Worm (Caenorhabditis elegans) whole organism, L4 larva: ENCODE data around the gene B0416.7.

Experiments used
- D1046.2 ChIP-seq: fragments of 200-800 bp; sonication (Bioruptor generic); IDR thresholded peaks from 2 replicates; pipeline ENCODE4 v1.3.6; 2022; ENCODE audit warnings: missing genetic modification characterization, missing compliant biosample characterization
- F37D6.2 ChIP-seq: sonication (generic microtip); optimal IDR thresholded peaks from 2 replicates; lab custom pipeline; 2016; ENCODE audit warnings: mild to moderate bottlenecking, missing genetic modification characterization, missing compliant biosample characterization
- F49E8.2 ChIP-seq: sonication (generic microtip); optimal IDR thresholded peaks from 2 replicates; lab custom pipeline; 2016; ENCODE audit warnings: missing compliant biosample characterization, mild to moderate bottlenecking, missing genetic modification characterization, borderline replicate concordance
- aha-1 ChIP-seq: fragments of 150-350 bp; peaks from one replicate; lab custom pipeline; 2014; ENCODE audit warnings: missing biosample characterization, missing genetic modification characterization
- ama-1 ChIP-seq: fragments of 150-350 bp; optimal IDR thresholded peaks from 2 replicates; lab custom pipeline; 2014; ENCODE audit warnings: inconsistent platforms, mixed read lengths
- arid-1 ChIP-seq: fragments of 200-800 bp; sonication (Bioruptor generic); conservative IDR thresholded peaks from 2 replicates; pipeline ENCODE4 v1.3.6; 2022; ENCODE audit warnings: missing genetic modification reagents, missing genetic modification characterization, missing compliant biosample characterization
- ceh-20 ChIP-seq: fragments of 200-800 bp; sonication (Bioruptor generic); IDR thresholded peaks from 2 replicates; pipeline ENCODE4 v1.3.6; 2022; ENCODE audit warnings: missing genetic modification reagents, missing genetic modification characterization, missing compliant biosample characterization
- ceh-28 ChIP-seq: fragments of 150-350 bp; optimal IDR thresholded peaks from 2 replicates; lab custom pipeline; 2014; ENCODE audit warnings: missing biosample characterization, missing genetic modification reagents, missing genetic modification characterization
- ceh-62 ChIP-seq: sonication (generic microtip); optimal IDR thresholded peaks from 2 replicates; lab custom pipeline; 2017; ENCODE audit warnings: missing biosample characterization, missing genetic modification characterization
- ceh-82 ChIP-seq: sonication (generic microtip); optimal IDR thresholded peaks from 2 replicates; lab custom pipeline; 2017; ENCODE audit warnings: missing biosample characterization, missing genetic modification characterization
- daf-12 ChIP-seq: fragments of 150-350 bp; optimal IDR thresholded peaks from 2 replicates; lab custom pipeline; 2014; ENCODE audit warnings: missing biosample characterization, missing genetic modification reagents, missing genetic modification characterization
- daf-16 ChIP-seq, 3 experiments: sonication (generic microtip); optimal IDR thresholded peaks; 2 replicates each; lab custom pipeline; 2016 to 2017; ENCODE audit warnings: missing genetic modification characterization in 3 of 3, missing genetic modification reagents in 3 of 3, mild to moderate bottlenecking in 2 of 3, missing compliant biosample characterization in 2 of 3, missing biosample characterization in 1 of 3, moderate library complexity in 1 of 3
- daf-19 ChIP-seq: fragments of 200-800 bp; sonication (Bioruptor generic); conservative IDR thresholded peaks from 2 replicates; pipeline ENCODE4 v1.3.6; 2022; ENCODE audit warnings: missing genetic modification characterization, missing compliant biosample characterization
- dmd-6 ChIP-seq: fragments of 200-800 bp; sonication (Bioruptor generic); IDR thresholded peaks from 2 replicates; pipeline ENCODE4 v1.3.6; 2022; ENCODE audit warnings: missing genetic modification reagents, missing genetic modification characterization, missing compliant biosample characterization
- dmd-8 ChIP-seq: fragments of 200-800 bp; sonication (Bioruptor generic); IDR thresholded peaks from 2 replicates; pipeline ENCODE4 v1.3.6; 2022; ENCODE audit warnings: missing genetic modification characterization, missing compliant biosample characterization
- egl-27 ChIP-seq: sonication (generic microtip); optimal IDR thresholded peaks from 3 replicates; lab custom pipeline; 2017; ENCODE audit warnings: missing biosample characterization, missing genetic modification reagents, missing genetic modification characterization
- fkh-10 ChIP-seq: fragments of 150-350 bp; optimal IDR thresholded peaks from 2 replicates; lab custom pipeline; 2014; ENCODE audit warnings: missing biosample characterization, missing genetic modification reagents, missing genetic modification characterization
- fos-1 ChIP-seq: fragments of 150-350 bp; optimal IDR thresholded peaks from 2 replicates; lab custom pipeline; 2014; ENCODE audit warnings: missing biosample characterization, missing genetic modification characterization
- hlh-30 ChIP-seq: sonication (generic microtip); optimal IDR thresholded peaks from 2 replicates; lab custom pipeline; 2017; ENCODE audit warnings: antibody characterized with exemption, mild to moderate bottlenecking, missing genetic modification characterization, missing compliant biosample characterization; ENCODE audit not compliant: insufficient read depth
- hmg-1.1 ChIP-seq: fragments of 200-800 bp; sonication (Bioruptor generic); IDR thresholded peaks from 2 replicates; pipeline ENCODE4 v1.3.6; 2022; ENCODE audit warnings: missing genetic modification reagents, missing genetic modification characterization, missing compliant biosample characterization
- lim-7 ChIP-seq: fragments of 200-800 bp; sonication (Bioruptor generic); IDR thresholded peaks from 2 replicates; pipeline ENCODE4 v1.3.6; 2022; ENCODE audit warnings: missing genetic modification characterization, missing compliant biosample characterization
- lin-1 ChIP-seq: fragments of 200-800 bp; sonication (Bioruptor generic); IDR thresholded peaks from 2 replicates; pipeline ENCODE4 v1.3.6; 2022; ENCODE audit warnings: missing genetic modification reagents, missing genetic modification characterization, missing compliant biosample characterization
- lin-15B ChIP-seq: fragments of 150-350 bp; sonication (generic microtip); optimal IDR thresholded peaks from 3 replicates; lab custom pipeline; 2014; ENCODE audit warnings: missing biosample characterization, missing genetic modification characterization
- lin-29 ChIP-seq: fragments of 200-800 bp; sonication (Bioruptor generic); IDR thresholded peaks from 2 replicates; pipeline ENCODE4 v1.3.6; 2022; ENCODE audit warnings: missing genetic modification reagents, missing genetic modification characterization, missing compliant biosample characterization
- madf-5 ChIP-seq, 2 experiments: fragments of 200-800 bp; sonication (Bioruptor generic); IDR thresholded peaks; 2 replicates each; pipeline ENCODE4 v1.3.6; 2022; ENCODE audit warnings: missing compliant biosample characterization in 2 of 2, missing genetic modification characterization in 2 of 2
- mdl-1 ChIP-seq, 2 experiments: fragments of 150-350 bp in 1 of 2; sonication (generic microtip) in 1 of 2; optimal IDR thresholded peaks; 2 replicates each; lab custom pipeline; 2014 to 2017; ENCODE audit warnings: missing biosample characterization in 2 of 2, missing genetic modification characterization in 2 of 2
- mdt-29 ChIP-seq: fragments of 200-800 bp; sonication (Bioruptor generic); IDR thresholded peaks from 2 replicates; pipeline ENCODE4 v1.3.6; 2022; ENCODE audit warnings: missing genetic modification reagents, missing genetic modification characterization, missing compliant biosample characterization
- mep-1 ChIP-seq: fragments of 150-350 bp; sonication (generic microtip); optimal IDR thresholded peaks from 3 replicates; lab custom pipeline; 2014; ENCODE audit warnings: missing biosample characterization, missing genetic modification characterization
- mxl-2 ChIP-seq: fragments of 200-800 bp; sonication (Bioruptor generic); conservative IDR thresholded peaks from 2 replicates; pipeline ENCODE4 v1.3.6; 2022; ENCODE audit warnings: missing genetic modification reagents, missing genetic modification characterization, missing compliant biosample characterization
- mxl-3 ChIP-seq: fragments of 200-800 bp; sonication (Bioruptor generic); optimal IDR thresholded peaks from 2 replicates; lab custom pipeline; 2018; ENCODE audit warnings: mild to moderate bottlenecking, missing genetic modification characterization, missing compliant biosample characterization
- nhr-11 ChIP-seq: fragments of 150-350 bp; optimal IDR thresholded peaks from 2 replicates; lab custom pipeline; 2014; ENCODE audit warnings: missing biosample characterization, missing genetic modification characterization
- nhr-25 ChIP-seq: sonication (generic microtip); optimal IDR thresholded peaks from 2 replicates; lab custom pipeline; 2017; ENCODE audit warnings: missing genetic modification characterization, mild to moderate bottlenecking, missing compliant biosample characterization, antibody characterized with exemption, moderate library complexity, borderline replicate concordance; ENCODE audit not compliant: insufficient read depth
- nhr-28 ChIP-seq: fragments of 150-350 bp; optimal IDR thresholded peaks from 2 replicates; lab custom pipeline; 2014; ENCODE audit warnings: missing biosample characterization, missing genetic modification characterization
- nhr-41 ChIP-seq: fragments of 200-800 bp; sonication (Bioruptor generic); IDR thresholded peaks from 2 replicates; pipeline ENCODE4 v1.3.6; 2022; ENCODE audit warnings: missing genetic modification reagents, missing genetic modification characterization, missing compliant biosample characterization
- nhr-48 ChIP-seq: sonication (generic microtip); optimal IDR thresholded peaks from 2 replicates; lab custom pipeline; 2016; ENCODE audit warnings: mild to moderate bottlenecking, missing genetic modification characterization, missing compliant biosample characterization
- nhr-76 ChIP-seq: fragments of 150-350 bp; optimal IDR thresholded peaks from 2 replicates; lab custom pipeline; 2014; ENCODE audit warnings: missing biosample characterization, missing genetic modification characterization
- nhr-77 ChIP-seq: fragments of 150-350 bp; optimal IDR thresholded peaks from 2 replicates; lab custom pipeline; 2014; ENCODE audit warnings: missing biosample characterization, missing genetic modification characterization
- php-3 ChIP-seq: fragments of 200-800 bp; sonication (Bioruptor generic); IDR thresholded peaks from 2 replicates; pipeline ENCODE4 v1.3.6; 2022; ENCODE audit warnings: missing genetic modification reagents, missing genetic modification characterization, missing compliant biosample characterization
- snpc-1.2 ChIP-seq: fragments of 200-800 bp; sonication (Bioruptor generic); IDR thresholded peaks from 2 replicates; pipeline ENCODE4 v1.3.6; 2022; ENCODE audit warnings: missing genetic modification reagents, missing genetic modification characterization, missing compliant biosample characterization
- snpc-4 ChIP-seq: fragments of 150-350 bp; optimal IDR thresholded peaks from 2 replicates; lab custom pipeline; 2014; ENCODE audit warnings: missing biosample characterization, missing genetic modification characterization
- spr-1 ChIP-seq: sonication (generic microtip); optimal IDR thresholded peaks from 2 replicates; lab custom pipeline; 2016; ENCODE audit warnings: mild to moderate bottlenecking, missing genetic modification characterization, missing compliant biosample characterization
- tag-97 ChIP-seq: fragments of 200-800 bp; sonication (Bioruptor generic); IDR thresholded peaks from 2 replicates; pipeline ENCODE4 v1.3.6; 2022; ENCODE audit warnings: missing genetic modification characterization, missing compliant biosample characterization
- tra-1 ChIP-seq: fragments of 200-800 bp; sonication (Bioruptor generic); IDR thresholded peaks from 2 replicates; pipeline ENCODE4 v1.3.6; 2022; ENCODE audit warnings: missing genetic modification reagents, missing genetic modification characterization, missing compliant biosample characterization
- vab-7 ChIP-seq: fragments of 200-800 bp; sonication (Bioruptor generic); IDR thresholded peaks from 2 replicates; pipeline ENCODE4 v1.3.6; 2022; ENCODE audit warnings: missing genetic modification reagents, missing genetic modification characterization, missing compliant biosample characterization
- zag-1 ChIP-seq: fragments of 150-350 bp; optimal IDR thresholded peaks from 2 replicates; lab custom pipeline; 2014; ENCODE audit warnings: missing biosample characterization, missing genetic modification characterization
- ztf-11 ChIP-seq: fragments of 150-350 bp; optimal IDR thresholded peaks from 2 replicates; lab custom pipeline; 2014; ENCODE audit warnings: missing biosample characterization, missing genetic modification characterization
- ztf-7 ChIP-seq: fragments of 150-350 bp; optimal IDR thresholded peaks from 2 replicates; lab custom pipeline; 2014; ENCODE audit warnings: missing biosample characterization, missing genetic modification characterization

The B0416.7 gene

DNA sequence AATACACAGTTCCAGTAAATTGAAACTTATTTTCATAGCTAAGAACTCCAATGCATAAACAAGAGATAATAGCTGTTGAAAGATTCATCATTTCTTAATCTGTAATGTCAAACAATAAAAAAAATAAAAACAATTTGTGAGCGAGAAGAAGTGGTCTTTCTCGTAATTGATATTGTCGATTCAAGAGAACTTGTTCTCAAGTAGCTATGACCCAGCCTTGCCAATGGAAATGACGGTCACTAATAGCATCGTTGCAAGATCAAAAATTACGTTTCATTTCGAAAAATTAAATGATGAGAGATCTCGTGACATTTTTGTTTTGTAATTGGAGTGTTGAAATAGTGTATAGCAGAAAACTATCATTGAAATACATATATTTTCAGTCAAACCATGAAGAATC is at the start of gene B0416.7:
Gene B0416.7 (minus strand): TSS at position 101 of the 400 bp plus-strand sequence.
- TF ChIP-seq ceh-28 (tag; lab: Kevin White, UChicago) = no peak
- peak; percentile 13 for TF ChIP-seq hlh-30 (tag; lab: Kevin White, UChicago)
- no peak for TF ChIP-seq ztf-7 (tag; lab: Kevin White, UChicago)
- TF ChIP-seq dmd-6 = no peak
- no peak for TF ChIP-seq php-3 (GFP tag; lab: Robert Waterston, UW)
- TF ChIP-seq D1046.2 (GFP tag; lab: Robert Waterston, UW) = no peak
- no peak for TF ChIP-seq nhr-11 (tag; lab: Kevin White, UChicago)

DNA sequence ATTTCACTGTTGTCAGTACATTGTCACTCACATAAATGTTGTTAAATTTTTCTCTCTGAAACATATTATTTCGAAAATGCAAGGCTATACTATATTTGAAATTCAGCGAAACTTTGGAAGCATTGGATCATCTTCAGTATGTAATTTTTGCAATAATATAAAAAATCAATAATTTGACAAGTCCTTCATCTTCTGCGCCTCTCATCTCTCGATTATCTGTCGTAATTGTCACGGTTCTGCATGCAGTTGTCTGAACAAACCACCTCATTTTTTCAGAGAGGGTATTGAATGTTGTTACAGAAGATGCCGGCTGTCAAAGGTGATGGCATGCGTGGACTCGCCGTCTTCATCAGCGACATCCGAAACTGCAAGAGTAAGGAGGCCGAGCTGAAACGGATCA is 40.6 kb upstream of the B0416.7 start, which contains the start of gene apa-2:
Gene apa-2 (plus strand): TSS at position 301 of the 400 bp plus-strand sequence.
- TF ChIP-seq tra-1 (GFP tag; lab: Robert Waterston, UW) (no peak), aha-1 (tag; lab: Kevin White, UChicago) (no peak), php-3 (GFP tag; lab: Robert Waterston, UW) (no peak), daf-12 (tag; lab: Kevin White, UChicago) (no peak), spr-1 (tag; lab: Kevin White, UChicago) (no peak), ceh-20 (no peak), daf-16 (GFP tag; optimal IDR thresholded peaks at IDR 0.05; lab: Kevin White, UChicago) (no peak), daf-16 (tag; optimal IDR thresholded peaks at IDR 0.05; lab: Kevin White, UChicago) (no peak), madf-5 (GFP tag; IDR thresholded peaks at IDR 0.05; lab: Robert Waterston, UW) (no peak), snpc-4 (tag; lab: Kevin White, UChicago) (no peak), dmd-8 (GFP tag; lab: Robert Waterston, UW) (no peak), ceh-82 (tag; lab: Kevin White, UChicago) (no peak), mdt-29 (GFP tag; lab: Robert Waterston, UW) (no peak)

DNA sequence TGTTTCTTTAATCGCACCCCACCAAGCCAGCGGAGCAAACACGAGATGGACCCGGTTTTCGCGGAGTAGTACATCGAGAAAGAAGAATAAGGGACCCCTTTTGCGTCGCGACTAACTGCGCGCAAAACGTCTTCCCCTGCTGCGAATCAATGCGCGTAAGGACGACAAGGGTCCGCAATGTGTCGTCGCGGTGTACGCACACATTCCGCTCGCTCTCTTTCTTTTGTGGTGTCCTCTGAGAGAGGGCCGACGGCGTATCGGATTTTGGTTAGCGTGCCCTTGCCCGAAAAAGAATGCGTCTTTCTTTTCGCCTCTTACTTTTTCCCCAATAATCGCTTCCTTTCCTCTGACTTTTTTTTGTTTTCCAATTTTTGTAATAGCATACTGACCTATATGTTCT is 40.1 kb upstream of the B0416.7 start:
- TF ChIP-seq F49E8.2 (no peak), nhr-48 (tag; lab: Kevin White, UChicago) (no peak), lin-29 (GFP tag; lab: Robert Waterston, UW) (no peak), lim-7 (GFP tag; lab: Robert Waterston, UW) (0 out of 2 replicates have a peak, but pooled peaks have one; percentile 23), lin-1 (GFP tag; lab: Robert Waterston, UW) (no peak), snpc-4 (tag; lab: Kevin White, UChicago) (no peak), fkh-10 (GFP tag; lab: Kevin White, UChicago) (peak; percentile 36), mep-1 (tag; lab: Kevin White, UChicago) (peak; percentile 79), egl-27 (tag; lab: Kevin White, UChicago) (no peak), ama-1 (lab: Kevin White, UChicago) (no peak), nhr-25 (tag; lab: Kevin White, UChicago) (no peak), snpc-1.2 (no peak), nhr-76 (no peak), fos-1 (no peak), arid-1 (GFP tag; lab: Robert Waterston, UW) (0 out of 2 replicates have a peak, but pooled peaks have one; percentile 37), mxl-2 (GFP tag; lab: Robert Waterston, UW) (no peak), ceh-20 (no peak; the same call in none of the 2 replicates), spr-1 (tag; lab: Kevin White, UChicago) (no peak), lin-15B (tag; lab: Kevin White, UChicago) (no peak), ztf-11 (no peak), daf-12 (tag; lab: Kevin White, UChicago) (no peak), nhr-41 (GFP tag; lab: Robert Waterston, UW) (no peak), aha-1 (tag; lab: Kevin White, UChicago) (peak; percentile 91), tag-97 (GFP tag; lab: Robert Waterston, UW) (no peak), mxl-3 (GFP tag; lab: Kevin White, UChicago) (peak; percentile 67), zag-1 (tag; lab: Kevin White, UChicago) (no peak), ceh-82 (tag; lab: Kevin White, UChicago) (no peak), vab-7 (no peak), nhr-28 (tag; lab: Kevin White, UChicago) (peak; percentile 38), hmg-1.1 (GFP tag; lab: Robert Waterston, UW) (peak; percentile 88), ceh-62 (tag; lab: Kevin White, UChicago) (no peak), daf-19 (no peak), mdl-1 (tag; optimal IDR thresholded peaks at IDR 0.05; lab: Kevin White, UChicago) (peak in 1 of 2 experiments; percentile 79), F37D6.2 (peak; percentile 53), nhr-77 (peak; percentile 20)
